Worm (Caenorhabditis elegans) whole organism, L1 larva: ENCODE measurements around the gene C36B7.4.

Experiments used
- elt-3 ChIP-seq, 6 experiments: fragments of 150-350 bp in 1 of 6; sonication (generic microtip); optimal IDR thresholded peaks; 2 replicates each; lab custom pipeline; 2017 to 2018; ENCODE audit warnings: missing biosample characterization in 6 of 6, missing genetic modification characterization in 6 of 6, inconsistent platforms in 1 of 6
- fkh-4 ChIP-seq: sonication (generic microtip); optimal IDR thresholded peaks from 2 replicates; lab custom pipeline; 2016; ENCODE audit warnings: missing compliant biosample characterization, missing genetic modification characterization, borderline replicate concordance
- grh-1 ChIP-seq: fragments of 200-800 bp; sonication (Bioruptor generic); IDR thresholded peaks from 2 replicates; pipeline ENCODE4 v1.3.6; 2022; ENCODE audit warnings: missing genetic modification reagents, missing genetic modification characterization, missing compliant biosample characterization
- hlh-17 ChIP-seq: fragments of 200-800 bp; sonication (Bioruptor generic); optimal IDR thresholded peaks from 2 replicates; lab custom pipeline; 2018; ENCODE audit warnings: missing genetic modification characterization, mild to moderate bottlenecking, missing compliant biosample characterization, moderate library complexity, borderline replicate concordance
- hpl-2 ChIP-seq: fragments of 150-350 bp; optimal IDR thresholded peaks from 2 replicates; lab custom pipeline; 2014; ENCODE audit warnings: missing biosample characterization, missing genetic modification reagents, missing genetic modification characterization
- isw-1 ChIP-seq: fragments of 200-800 bp; sonication (Bioruptor generic); IDR thresholded peaks from 2 replicates; pipeline ENCODE4 v1.3.6; 2022; ENCODE audit warnings: missing genetic modification characterization, missing compliant biosample characterization
- lin-39 ChIP-seq: fragments of 150-350 bp; optimal IDR thresholded peaks from 2 replicates; lab custom pipeline; 2014; ENCODE audit warnings: missing biosample characterization, missing genetic modification reagents, missing genetic modification characterization
- mep-1 ChIP-seq: fragments of 150-350 bp; optimal IDR thresholded peaks from 2 replicates; lab custom pipeline; 2014; ENCODE audit warnings: missing biosample characterization, missing genetic modification characterization
- nhr-76 ChIP-seq: sonication (generic microtip); optimal IDR thresholded peaks from 2 replicates; lab custom pipeline; 2017; ENCODE audit warnings: missing biosample characterization, missing genetic modification characterization
- sptf-1 ChIP-seq: fragments of 150-350 bp; optimal IDR thresholded peaks from 2 replicates; lab custom pipeline; 2014; ENCODE audit warnings: missing biosample characterization, missing genetic modification characterization
- unc-130 ChIP-seq: fragments of 150-350 bp; optimal IDR thresholded peaks from 2 replicates; lab custom pipeline; 2017; ENCODE audit warnings: missing biosample characterization, missing genetic modification characterization, inconsistent platforms
- ztf-11 ChIP-seq, 2 experiments: sonication (generic microtip); optimal IDR thresholded peaks; 2 replicates each; lab custom pipeline; 2016 to 2017; ENCODE audit warnings: missing genetic modification characterization in 2 of 2, missing biosample characterization in 1 of 2, missing compliant biosample characterization in 1 of 2

DNA sequence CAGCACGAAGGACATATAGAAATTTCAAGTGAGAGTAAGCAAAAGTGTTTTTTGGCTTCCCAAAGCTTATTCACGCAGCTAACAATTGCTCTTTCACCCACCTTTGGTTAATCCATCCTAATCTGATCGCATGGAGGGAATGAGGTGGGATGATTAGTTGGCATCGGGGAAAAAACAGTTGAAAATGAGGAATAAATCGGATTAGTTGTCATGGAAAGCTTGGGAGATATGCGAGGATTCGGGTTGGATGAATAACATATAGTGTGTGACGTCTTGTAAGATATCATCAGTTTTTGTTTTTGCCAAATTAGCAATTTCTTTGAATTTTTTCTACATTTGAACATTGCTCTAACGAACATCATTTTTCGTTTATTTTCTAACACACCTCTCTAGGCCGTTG, 42.8 kb upstream of the C36B7.4 start:
- TF ChIP-seq mep-1 (tag; lab: Kevin White, UChicago) (no peak), lin-39 (tag; lab: Kevin White, UChicago) (no peak), unc-130 (tag; lab: Kevin White, UChicago) (no peak), nhr-76 (no peak), hpl-2 (no peak), ztf-11 (tag; optimal IDR thresholded peaks at IDR 0.05; lab: Kevin White, UChicago) (no peak), sptf-1 (tag; lab: Kevin White, UChicago) (no peak), isw-1 (GFP tag; lab: Robert Waterston, UW) (no peak), hlh-17 (GFP tag; lab: Kevin White, UChicago) (no peak), elt-3 (tag; optimal IDR thresholded peaks at IDR 0.05; lab: Kevin White, UChicago) (no peak), fkh-4 (tag; lab: Kevin White, UChicago) (no peak), grh-1 (GFP tag; lab: Robert Waterston, UW) (no peak)
